Worm (Caenorhabditis elegans) whole organism, L4/young adult: Measurements from ENCODE around the gene ric-4.

Source experiments
- dao-5 ChIP-seq: sonication (generic microtip); optimal IDR thresholded peaks from 2 replicates; lab custom pipeline; 2016; ENCODE audit warnings: missing genotype, missing genetic modification characterization, moderate library complexity, missing compliant biosample characterization
- him-1 ChIP-seq: sonication (generic microtip); optimal IDR thresholded peaks from 2 replicates; lab custom pipeline; 2016; ENCODE audit warnings: missing genotype, missing genetic modification reagents, missing genetic modification characterization, missing compliant biosample characterization

DNA sequence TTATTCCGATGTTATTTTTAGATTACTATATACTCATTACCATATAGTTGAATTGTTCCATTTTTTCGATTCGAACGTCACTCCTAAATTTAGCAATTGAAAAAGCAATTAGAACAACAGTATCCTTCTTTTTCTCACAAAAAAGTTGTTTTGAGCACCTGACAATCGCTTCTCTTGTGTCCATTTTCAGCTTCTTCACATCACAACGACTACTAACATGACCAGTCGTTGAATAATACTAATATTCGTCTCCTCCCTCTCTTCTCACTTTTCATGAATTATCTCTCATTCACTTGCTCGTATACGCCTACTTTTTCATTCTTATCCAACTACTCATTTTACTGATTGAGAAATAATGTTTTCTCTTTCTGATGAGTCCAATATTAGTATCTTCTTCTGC, 53.4 kb downstream of the ric-4 start, which contains the start of gene ZK856.14:
- TF ChIP-seq him-1 (tag; lab: Kevin White, UChicago) (no peak), dao-5 (tag; lab: Kevin White, UChicago) (no peak)
